Fruit fly (Drosophila melanogaster): Measurements from ENCODE around the gene Tgt.
A peak's percentile ranks its signal among the peaks of the same experiment; 100 is the strongest.

Gene Tgt

dm6 chr2L:1183799-1184198 lies at the start of gene Tgt, which contains the start of gene CG5126:
Gene Tgt (plus strand): TSS chr2L:1184065.
Gene CG5126 (minus strand): TSS chr2L:1184020.
- TF ChIP-seq woc (GFP tag; optimal IDR thresholded peaks at IDR 0.05), result no peak
- TF ChIP-seq Sp1 (GFP tag; optimal IDR thresholded peaks at IDR 0.05), result no peak
- TF ChIP-seq GATAd (GFP tag; optimal IDR thresholded peaks at IDR 0.05), result no peak
- no peak for TF ChIP-seq Myc (optimal IDR thresholded peaks at IDR 0.05)
- no peak for TF ChIP-seq Rel (GFP tag; optimal IDR thresholded peaks at IDR 0.05)
- TF ChIP-seq Rel (tag; optimal IDR thresholded peaks at IDR 0.05), result peak; percentile 81
- no peak for TF ChIP-seq CG9705 (GFP tag; optimal IDR thresholded peaks at IDR 0.05)
- no peak for TF ChIP-seq CrebA (GFP tag; optimal IDR thresholded peaks at IDR 0.05; ENCODE audit: borderline replicate concordance)

DNA sequence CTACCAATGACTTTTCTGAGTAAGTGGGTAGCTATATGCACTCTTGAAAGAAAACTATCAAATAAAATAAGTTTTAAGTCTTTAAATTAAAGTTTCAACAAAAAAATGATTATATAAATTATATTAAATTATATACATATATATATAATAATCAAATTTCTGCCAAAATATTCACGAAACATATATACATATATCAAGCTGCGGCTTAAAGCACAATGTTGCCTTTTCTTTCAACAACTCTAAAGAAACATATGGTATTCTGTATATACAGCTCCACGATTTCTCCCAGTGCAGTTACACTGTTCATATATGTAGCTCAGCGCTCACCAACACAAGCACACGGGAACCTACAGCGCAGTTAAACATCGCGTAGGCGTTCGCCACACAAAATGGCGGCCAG lies 48.4 kb upstream of the Tgt start:
- TF ChIP-seq CG9705 (GFP tag; optimal IDR thresholded peaks at IDR 0.05) (no peak), pan (optimal IDR thresholded peaks at IDR 0.05) (no peak), HLH106 (tag; optimal IDR thresholded peaks at IDR 0.05) (no peak), Hr78 (GFP tag; optimal IDR thresholded peaks at IDR 0.05) (no peak), Vsx2 (GFP tag; optimal IDR thresholded peaks at IDR 0.05; ENCODE audit: partially characterized antibody) (no peak), foxo (GFP tag; optimal IDR thresholded peaks at IDR 0.05) (no peak), br (GFP tag; optimal IDR thresholded peaks at IDR 0.05) (no peak), h (GFP tag; optimal IDR thresholded peaks at IDR 0.05) (no peak), fru (GFP tag; optimal IDR thresholded peaks at IDR 0.05) (no peak), Myc (optimal IDR thresholded peaks at IDR 0.05) (no peak), sv (GFP tag; optimal IDR thresholded peaks at IDR 0.05) (no peak), woc (GFP tag; optimal IDR thresholded peaks at IDR 0.05) (no peak), Hr83 (GFP tag; optimal IDR thresholded peaks at IDR 0.05; ENCODE audit: poor library complexity, severe bottlenecking) (no peak), usp (GFP tag; optimal IDR thresholded peaks at IDR 0.05) (no peak), dmrt93B (GFP tag; optimal IDR thresholded peaks at IDR 0.05) (no peak), Abd-B (GFP tag; optimal IDR thresholded peaks at IDR 0.05) (no peak), Mio (GFP tag; optimal IDR thresholded peaks at IDR 0.05) (no peak), dsf (GFP tag; optimal IDR thresholded peaks at IDR 0.05; ENCODE audit: borderline replicate concordance) (no peak), Dif (GFP tag; optimal IDR thresholded peaks at IDR 0.05; ENCODE audit: partially characterized antibody) (no peak)

- TF ChIP-seq sv (GFP tag; optimal IDR thresholded peaks at IDR 0.05), result no peak
- no peak for TF ChIP-seq Mio (GFP tag; optimal IDR thresholded peaks at IDR 0.05)
- no peak for TF ChIP-seq psq (GFP tag; optimal IDR thresholded peaks at IDR 0.05)
- no peak for TF ChIP-seq dmrt93B (GFP tag; optimal IDR thresholded peaks at IDR 0.05)
- TF ChIP-seq woc (GFP tag; optimal IDR thresholded peaks at IDR 0.05), result no peak
- no peak for TF ChIP-seq OdsH (GFP tag; optimal IDR thresholded peaks at IDR 0.05)
- no peak for TF ChIP-seq dl (GFP tag; optimal IDR thresholded peaks at IDR 0.05; ENCODE audit: insufficient read depth in 1 of 2, partially characterized antibody in 2 of 2)
- TF ChIP-seq Hnf4 (GFP tag; optimal IDR thresholded peaks at IDR 0.05), result no peak
Observed at dm6 chr2L:1136993-1137392, 46.9 kb upstream of the Tgt start.

dm6 chr2L:1142730-1143281 lies 41.1 kb upstream of the Tgt start, which contains the start of gene MFS3:
Gene MFS3 (plus strand): TSS chr2L:1143201.
- peak; percentile 35 for TF ChIP-seq Sp1 (GFP tag; optimal IDR thresholded peaks at IDR 0.05)
- TF ChIP-seq brk (GFP tag; optimal IDR thresholded peaks at IDR 0.05), result peak; percentile 35
- TF ChIP-seq pan (optimal IDR thresholded peaks at IDR 0.05), result no peak
- no peak for TF ChIP-seq Hr78 (GFP tag; optimal IDR thresholded peaks at IDR 0.05)
- peak in 1 of 2 experiments; percentile 36 for TF ChIP-seq foxo (GFP tag; optimal IDR thresholded peaks at IDR 0.05)
- no peak for TF ChIP-seq Abd-B (GFP tag; optimal IDR thresholded peaks at IDR 0.05)
- TF ChIP-seq N (GFP tag; optimal IDR thresholded peaks at IDR 0.05), result no peak
- peak; percentile 15 for TF ChIP-seq Jra (GFP tag; optimal IDR thresholded peaks at IDR 0.05)
- TF ChIP-seq Rel (GFP tag; optimal IDR thresholded peaks at IDR 0.05), result peak; percentile 44
- peak; percentile 32 for TF ChIP-seq Rel (tag; optimal IDR thresholded peaks at IDR 0.05)
- TF ChIP-seq Myc (optimal IDR thresholded peaks at IDR 0.05), result peak; percentile 40
- no peak for TF ChIP-seq HLH106 (tag; optimal IDR thresholded peaks at IDR 0.05)
- TF ChIP-seq h (GFP tag; optimal IDR thresholded peaks at IDR 0.05), result peak; percentile 42
- no peak for TF ChIP-seq sv (GFP tag; optimal IDR thresholded peaks at IDR 0.05)
- no peak for TF ChIP-seq Hr83 (GFP tag; optimal IDR thresholded peaks at IDR 0.05; ENCODE audit: poor library complexity, severe bottlenecking)
- TF ChIP-seq CG9705 (GFP tag; optimal IDR thresholded peaks at IDR 0.05), result peak; percentile 27
- TF ChIP-seq fru (GFP tag; optimal IDR thresholded peaks at IDR 0.05), result peak; percentile 29
- no peak for TF ChIP-seq CrebA (GFP tag; optimal IDR thresholded peaks at IDR 0.05; ENCODE audit: borderline replicate concordance)
- peak; percentile 70 for TF ChIP-seq Vsx2 (GFP tag; optimal IDR thresholded peaks at IDR 0.05; ENCODE audit: partially characterized antibody)
- no peak for TF ChIP-seq usp (GFP tag; optimal IDR thresholded peaks at IDR 0.05)
- no peak for TF ChIP-seq lola (GFP tag; optimal IDR thresholded peaks at IDR 0.05)
- no peak for TF ChIP-seq Dfd (GFP tag; optimal IDR thresholded peaks at IDR 0.05)
- no peak for TF ChIP-seq dmrt93B (GFP tag; optimal IDR thresholded peaks at IDR 0.05)
- no peak for TF ChIP-seq GATAd (GFP tag; optimal IDR thresholded peaks at IDR 0.05)
- no peak for TF ChIP-seq dsf (GFP tag; optimal IDR thresholded peaks at IDR 0.05; ENCODE audit: borderline replicate concordance)
- peak; percentile 79 for TF ChIP-seq jim (GFP tag; optimal IDR thresholded peaks at IDR 0.05)
- TF ChIP-seq br (GFP tag; optimal IDR thresholded peaks at IDR 0.05), result peak; percentile 47
- no peak for TF ChIP-seq Mio (GFP tag; optimal IDR thresholded peaks at IDR 0.05)
- TF ChIP-seq rgr (GFP tag; optimal IDR thresholded peaks at IDR 0.05), result peak; percentile 20
- TF ChIP-seq Hnf4 (GFP tag; optimal IDR thresholded peaks at IDR 0.05), result peak; percentile 35
- TF ChIP-seq dl (GFP tag; optimal IDR thresholded peaks at IDR 0.05; ENCODE audit: insufficient read depth in 1 of 2, partially characterized antibody in 2 of 2), result no peak
- no peak for TF ChIP-seq CG32264 (GFP tag; optimal IDR thresholded peaks at IDR 0.05)
- TF ChIP-seq tai (GFP tag; optimal IDR thresholded peaks at IDR 0.05), result no peak
- no peak for TF ChIP-seq sage (GFP tag; optimal IDR thresholded peaks at IDR 0.05)
- no peak for TF ChIP-seq OdsH (GFP tag; optimal IDR thresholded peaks at IDR 0.05)
- TF ChIP-seq psq (GFP tag; optimal IDR thresholded peaks at IDR 0.05), result peak; percentile 22
- peak; percentile 7 for TF ChIP-seq Dif (GFP tag; optimal IDR thresholded peaks at IDR 0.05; ENCODE audit: partially characterized antibody)
- no peak for TF ChIP-seq ey (GFP tag; optimal IDR thresholded peaks at IDR 0.05)
